Worm (Caenorhabditis elegans): ENCODE measurements around the gene sftb-2.

The sftb-2 gene

ce11 chrV:141257-141656 lies 13.2 kb downstream of the sftb-2 start, which contains the start of gene W03F9.11:
Gene W03F9.11, minus strand, starts transcription at chrV:141357.
- TF ChIP-seq pha-2 (tag; optimal IDR thresholded peaks at IDR 0.05) = no peak
- TF ChIP-seq K09A11.1 (tag; optimal IDR thresholded peaks at IDR 0.05; ENCODE audit: insufficient read depth) = no peak
- no peak for TF ChIP-seq ets-4 (tag; optimal IDR thresholded peaks at IDR 0.05)
- no peak for TF ChIP-seq sdc-2 (tag; optimal IDR thresholded peaks at IDR 0.05)
- TF ChIP-seq fkh-6 (tag; optimal IDR thresholded peaks at IDR 0.05) = no peak
- no peak for TF ChIP-seq K02D7.2 (tag; optimal IDR thresholded peaks at IDR 0.05)
- no peak for TF ChIP-seq ceh-48 (tag; optimal IDR thresholded peaks at IDR 0.05)
- no peak for TF ChIP-seq unc-55 (GFP tag; optimal IDR thresholded peaks at IDR 0.05)
- TF ChIP-seq sox-4 (tag; optimal IDR thresholded peaks at IDR 0.05) = no peak
- no peak for TF ChIP-seq ahr-1 (tag; optimal IDR thresholded peaks at IDR 0.05)
- TF ChIP-seq ceh-34 (tag; optimal IDR thresholded peaks at IDR 0.05) = no peak
- TF ChIP-seq ceh-18 (tag; optimal IDR thresholded peaks at IDR 0.05) = no peak
- no peak for TF ChIP-seq nhr-232 (tag; optimal IDR thresholded peaks at IDR 0.05)
- no peak for TF ChIP-seq tbx-7 (tag; optimal IDR thresholded peaks at IDR 0.05)
- no peak for TF ChIP-seq che-1 (tag; optimal IDR thresholded peaks at IDR 0.05)
- no peak for TF ChIP-seq nfya-1 (tag; optimal IDR thresholded peaks at IDR 0.05)

ce11 chrV:144794-145193 lies 16.8 kb downstream of the sftb-2 start, which contains the start of gene srh-82:
Gene srh-82, plus strand, starts transcription at chrV:145094.
- TF ChIP-seq C08G9.2 (tag; optimal IDR thresholded peaks at IDR 0.05) (no peak), tbx-7 (tag; optimal IDR thresholded peaks at IDR 0.05) (no peak), unc-55 (GFP tag; optimal IDR thresholded peaks at IDR 0.05) (no peak), pros-1 (tag; optimal IDR thresholded peaks at IDR 0.05) (no peak), ceh-14 (tag; optimal IDR thresholded peaks at IDR 0.05) (no peak), ceh-45 (GFP tag; IDR thresholded peaks at IDR 0.05) (no peak), sdc-2 (tag; optimal IDR thresholded peaks at IDR 0.05) (no peak), nhr-232 (tag; optimal IDR thresholded peaks at IDR 0.05) (no peak), ahr-1 (tag; optimal IDR thresholded peaks at IDR 0.05) (no peak), lim-6 (tag; optimal IDR thresholded peaks at IDR 0.05) (no peak), ceh-34 (tag; optimal IDR thresholded peaks at IDR 0.05) (no peak), ceh-18 (tag; optimal IDR thresholded peaks at IDR 0.05) (no peak), pax-1 (tag; optimal IDR thresholded peaks at IDR 0.05) (no peak), pha-4 (tag; optimal IDR thresholded peaks at IDR 0.05) (no peak), C38D4.7 (GFP tag; optimal IDR thresholded peaks at IDR 0.05) (no peak), sox-4 (tag; optimal IDR thresholded peaks at IDR 0.05) (no peak)

ce11 chrV:145694-146093 lies 17.7 kb downstream of the sftb-2 start:
- TF ChIP-seq fkh-6 (tag; optimal IDR thresholded peaks at IDR 0.05) (no peak), madf-2 (tag; optimal IDR thresholded peaks at IDR 0.05) (no peak), ref-2 (tag; optimal IDR thresholded peaks at IDR 0.05) (no peak), lin-11 (tag; optimal IDR thresholded peaks at IDR 0.05) (no peak), hlh-8 (tag; optimal IDR thresholded peaks at IDR 0.05) (no peak), ttx-3 (tag; optimal IDR thresholded peaks at IDR 0.05) (no peak), sdc-2 (tag; optimal IDR thresholded peaks at IDR 0.05) (no peak)

ce11 chrV:150059-150458 lies 22.0 kb downstream of the sftb-2 start:
- no peak for TF ChIP-seq sdc-2 (tag; optimal IDR thresholded peaks at IDR 0.05)
- TF ChIP-seq pha-2 (tag; optimal IDR thresholded peaks at IDR 0.05) = no peak
- TF ChIP-seq odd-2 (tag; optimal IDR thresholded peaks at IDR 0.05) = no peak
- TF ChIP-seq Y22D7AL.16 (tag; optimal IDR thresholded peaks at IDR 0.05) = no peak
- no peak for TF ChIP-seq gmeb-2 (tag; optimal IDR thresholded peaks at IDR 0.05)
- TF ChIP-seq dve-1 (tag; optimal IDR thresholded peaks at IDR 0.05) = no peak
- TF ChIP-seq pat-9 (tag; optimal IDR thresholded peaks at IDR 0.05) = no peak
- TF ChIP-seq ceh-22 (tag; optimal IDR thresholded peaks at IDR 0.05) = no peak
- TF ChIP-seq sox-2 (GFP tag; IDR thresholded peaks at IDR 0.05) = no peak
